Worm (Caenorhabditis elegans) whole organism, late embryonic: ENCODE measurements around the gene C10A4.4.

Experiments used
- C08G9.2 ChIP-seq: sonication (generic microtip); optimal IDR thresholded peaks from 2 replicates; lab custom pipeline; 2016; ENCODE audit warnings: mild to moderate bottlenecking, missing genetic modification characterization, moderate library complexity, missing compliant biosample characterization
- F13H6.1 ChIP-seq: sonication (generic microtip); optimal IDR thresholded peaks from 2 replicates; lab custom pipeline; 2016; ENCODE audit warnings: missing genetic modification characterization, missing compliant biosample characterization
- K09A11.1 ChIP-seq: sonication (generic microtip); optimal IDR thresholded peaks from 2 replicates; lab custom pipeline; 2017; ENCODE audit warnings: antibody characterized with exemption, mild to moderate bottlenecking, missing genetic modification characterization, missing compliant biosample characterization; ENCODE audit not compliant: insufficient read depth
- ama-1 ChIP-seq: fragments of 150-350 bp; optimal IDR thresholded peaks from 2 replicates; lab custom pipeline; 2014
- ceh-14 ChIP-seq: sonication (generic microtip); optimal IDR thresholded peaks from 2 replicates; lab custom pipeline; 2016; ENCODE audit warnings: missing genotype, missing genetic modification characterization, missing compliant biosample characterization
- ceh-18 ChIP-seq: sonication (generic microtip); optimal IDR thresholded peaks from 2 replicates; lab custom pipeline; 2016; ENCODE audit warnings: missing genetic modification characterization, missing compliant biosample characterization
- ceh-22 ChIP-seq: sonication (generic microtip); optimal IDR thresholded peaks from 2 replicates; lab custom pipeline; 2017; ENCODE audit warnings: missing biosample characterization, missing genetic modification characterization
- ceh-31 ChIP-seq: sonication (generic microtip); optimal IDR thresholded peaks from 2 replicates; lab custom pipeline; 2016; ENCODE audit warnings: missing genetic modification characterization, missing compliant biosample characterization
- che-1 ChIP-seq: sonication (generic microtip); optimal IDR thresholded peaks from 2 replicates; lab custom pipeline; 2016; ENCODE audit warnings: mild to moderate bottlenecking, missing genetic modification characterization, missing compliant biosample characterization
- dmd-4 ChIP-seq: sonication (generic microtip); optimal IDR thresholded peaks from 2 replicates; lab custom pipeline; 2016; ENCODE audit warnings: borderline replicate concordance, missing genetic modification characterization, missing compliant biosample characterization
- dve-1 ChIP-seq: sonication (generic microtip); optimal IDR thresholded peaks from 2 replicates; lab custom pipeline; 2017; ENCODE audit warnings: antibody characterized with exemption, mild to moderate bottlenecking, missing genetic modification characterization, missing compliant biosample characterization
- elt-4 ChIP-seq: sonication (generic microtip); optimal IDR thresholded peaks from 2 replicates; lab custom pipeline; 2016; ENCODE audit warnings: missing genetic modification characterization, missing compliant biosample characterization
- ets-4 ChIP-seq: sonication (generic microtip); optimal IDR thresholded peaks from 2 replicates; lab custom pipeline; 2016; ENCODE audit warnings: missing genetic modification characterization, missing compliant biosample characterization
- fax-1 ChIP-seq: sonication (generic microtip); optimal IDR thresholded peaks from 2 replicates; lab custom pipeline; 2016; ENCODE audit warnings: missing genotype, missing genetic modification characterization, missing compliant biosample characterization
- fkh-10 ChIP-seq: fragments of 150-350 bp; optimal IDR thresholded peaks from 2 replicates; lab custom pipeline; 2014; ENCODE audit warnings: missing biosample characterization, missing genetic modification reagents, missing genetic modification characterization
- fkh-6 ChIP-seq: sonication (generic microtip); optimal IDR thresholded peaks from 2 replicates; lab custom pipeline; 2016; ENCODE audit warnings: missing genetic modification characterization, missing compliant biosample characterization
- hlh-13 ChIP-seq: fragments of 200-800 bp; sonication (Bioruptor generic); optimal IDR thresholded peaks from 2 replicates; lab custom pipeline; 2018; ENCODE audit warnings: mild to moderate bottlenecking, missing genetic modification characterization, missing compliant biosample characterization
- hlh-15 ChIP-seq: sonication (generic microtip); optimal IDR thresholded peaks from 2 replicates; lab custom pipeline; 2016; ENCODE audit warnings: missing genetic modification characterization, missing compliant biosample characterization
- hlh-30 ChIP-seq: sonication (generic microtip); optimal IDR thresholded peaks from 2 replicates; lab custom pipeline; 2017; ENCODE audit warnings: antibody characterized with exemption, missing genetic modification characterization, missing compliant biosample characterization; ENCODE audit not compliant: insufficient read depth
- hlh-8 ChIP-seq: sonication (generic microtip); optimal IDR thresholded peaks from 2 replicates; lab custom pipeline; 2016; ENCODE audit warnings: missing genotype, missing genetic modification characterization, missing compliant biosample characterization
- lin-11 ChIP-seq: fragments of 200-800 bp; sonication (Bioruptor generic); optimal IDR thresholded peaks from 2 replicates; lab custom pipeline; 2018; ENCODE audit warnings: mild to moderate bottlenecking, missing genetic modification characterization, missing compliant biosample characterization
- mec-3 ChIP-seq: sonication (generic microtip); optimal IDR thresholded peaks from 2 replicates; lab custom pipeline; 2016; ENCODE audit warnings: borderline replicate concordance, missing genetic modification characterization, missing compliant biosample characterization
- nfya-1 ChIP-seq: sonication (generic microtip); optimal IDR thresholded peaks from 2 replicates; lab custom pipeline; 2017; ENCODE audit warnings: missing genetic modification characterization, mild to moderate bottlenecking, missing compliant biosample characterization, antibody characterized with exemption, moderate library complexity
- nhr-232 ChIP-seq: sonication (generic microtip); optimal IDR thresholded peaks from 2 replicates; lab custom pipeline; 2016; ENCODE audit warnings: missing genetic modification characterization, missing compliant biosample characterization
- odd-2 ChIP-seq: sonication (generic microtip); optimal IDR thresholded peaks from 2 replicates; lab custom pipeline; 2017; ENCODE audit warnings: antibody characterized with exemption, mild to moderate bottlenecking, missing genetic modification characterization, missing compliant biosample characterization
- pag-3 ChIP-seq: sonication (generic microtip); optimal IDR thresholded peaks from 2 replicates; lab custom pipeline; 2016; ENCODE audit warnings: missing compliant biosample characterization, missing genetic modification characterization, borderline replicate concordance
- pax-1 ChIP-seq: fragments of 150-350 bp; optimal IDR thresholded peaks from 2 replicates; lab custom pipeline; 2014; ENCODE audit warnings: missing biosample characterization, missing genetic modification characterization
- pha-2 ChIP-seq: sonication (generic microtip); optimal IDR thresholded peaks from 2 replicates; lab custom pipeline; 2017; ENCODE audit warnings: mild to moderate bottlenecking, missing genetic modification characterization, missing compliant biosample characterization
- pqm-1 ChIP-seq: sonication (generic microtip); optimal IDR thresholded peaks from 2 replicates; lab custom pipeline; 2016; ENCODE audit warnings: missing genetic modification characterization, missing compliant biosample characterization
- ref-2 ChIP-seq: sonication (generic microtip); optimal IDR thresholded peaks from 2 replicates; lab custom pipeline; 2016; ENCODE audit warnings: missing genetic modification characterization, missing compliant biosample characterization
- sdc-2 ChIP-seq: sonication (generic microtip); optimal IDR thresholded peaks from 2 replicates; lab custom pipeline; 2016; ENCODE audit warnings: missing genotype, missing genetic modification characterization, missing compliant biosample characterization
- sox-4 ChIP-seq: sonication (generic microtip); optimal IDR thresholded peaks from 2 replicates; lab custom pipeline; 2017; ENCODE audit warnings: mild to moderate bottlenecking, missing genetic modification characterization, inconsistent platforms, missing compliant biosample characterization
- tbx-2 ChIP-seq: sonication (generic microtip); optimal IDR thresholded peaks from 2 replicates; lab custom pipeline; 2016; ENCODE audit warnings: missing genetic modification characterization, missing compliant biosample characterization
- tbx-7 ChIP-seq: sonication (generic microtip); optimal IDR thresholded peaks from 2 replicates; lab custom pipeline; 2016; ENCODE audit warnings: missing genotype, missing genetic modification characterization, missing compliant biosample characterization
- ttx-3 ChIP-seq: sonication (generic microtip); optimal IDR thresholded peaks from 2 replicates; lab custom pipeline; 2016; ENCODE audit warnings: missing genetic modification reagents, missing genetic modification characterization, missing compliant biosample characterization
- unc-55 ChIP-seq: sonication (generic microtip); optimal IDR thresholded peaks from 2 replicates; lab custom pipeline; 2017; ENCODE audit warnings: missing biosample characterization, missing genetic modification reagents, missing genetic modification characterization
- unc-86 ChIP-seq: sonication (generic microtip); optimal IDR thresholded peaks from 2 replicates; lab custom pipeline; 2016; ENCODE audit warnings: missing genetic modification characterization, missing compliant biosample characterization
- zip-5 ChIP-seq: sonication (generic microtip); optimal IDR thresholded peaks from 2 replicates; lab custom pipeline; 2016; ENCODE audit warnings: missing genetic modification characterization, missing compliant biosample characterization
- ztf-16 ChIP-seq: sonication (generic microtip); optimal IDR thresholded peaks from 2 replicates; lab custom pipeline; 2017; ENCODE audit warnings: missing genetic modification characterization, missing compliant biosample characterization

The C10A4.4 gene

DNA sequence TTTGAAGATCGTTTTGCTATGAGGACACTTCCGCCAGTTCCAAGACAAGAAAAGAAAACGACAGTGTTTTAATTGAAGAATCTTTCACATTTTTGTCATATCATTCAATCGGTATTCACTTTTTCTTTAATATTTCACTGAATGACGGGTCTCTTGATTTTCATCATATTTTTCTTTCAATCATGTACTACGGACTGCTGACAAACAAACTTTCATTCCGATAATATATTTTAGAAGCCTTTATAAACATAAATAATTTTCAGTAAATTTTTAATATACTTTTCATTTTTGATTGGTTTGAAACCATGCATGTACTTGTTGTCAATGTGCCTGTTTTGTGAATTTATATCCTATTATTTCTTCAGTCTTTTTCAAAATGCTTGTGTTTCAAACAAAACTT, 32.4 kb downstream of the C10A4.4 start, which contains the start of gene clc-5:
TSS of gene clc-5 (plus strand) at position 301 of the 400 bp plus-strand sequence.
- TF ChIP-seq sox-4 (tag; lab: Kevin White, UChicago) (no peak), ttx-3 (no peak), lin-11 (tag; lab: Kevin White, UChicago) (no peak), nfya-1 (tag; lab: Kevin White, UChicago) (no peak), F13H6.1 (tag; lab: Kevin White, UChicago) (no peak), fkh-10 (no peak), ets-4 (tag; lab: Kevin White, UChicago) (no peak), hlh-13 (no peak), elt-4 (no peak), ceh-14 (tag; lab: Kevin White, UChicago) (no peak), pag-3 (tag; lab: Kevin White, UChicago) (no peak), sdc-2 (tag; lab: Kevin White, UChicago) (no peak), K09A11.1 (tag; lab: Kevin White, UChicago) (no peak), ztf-16 (tag; lab: Kevin White, UChicago) (no peak), ref-2 (no peak), tbx-2 (tag; lab: Kevin White, UChicago) (no peak), pha-2 (tag; lab: Kevin White, UChicago) (no peak), ama-1 (lab: Kevin White, UChicago) (no peak), tbx-7 (tag; lab: Kevin White, UChicago) (no peak), dve-1 (tag; lab: Kevin White, UChicago) (no peak)

DNA sequence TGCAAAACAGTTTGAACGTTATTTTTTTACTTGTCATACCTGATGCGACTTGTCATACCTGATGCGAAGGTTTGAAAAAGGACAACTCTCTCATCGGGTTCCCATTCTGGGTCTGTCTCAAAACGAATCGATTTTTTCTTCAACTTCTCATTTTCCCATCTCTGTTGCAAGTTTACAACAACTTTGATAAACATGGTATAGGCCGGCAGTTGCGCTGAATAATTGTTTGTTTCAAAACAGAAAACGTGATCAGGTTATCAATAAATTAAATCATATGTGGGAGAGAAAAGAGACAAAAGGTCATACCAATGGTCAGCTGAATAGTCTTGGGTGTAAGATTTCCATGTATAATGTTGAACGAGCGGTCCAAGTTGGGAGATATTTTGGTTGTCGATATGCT, 36.0 kb downstream of the C10A4.4 start:
- TF ChIP-seq unc-86 (tag; lab: Kevin White, UChicago) (no peak), hlh-15 (no peak), F13H6.1 (tag; lab: Kevin White, UChicago) (no peak), ceh-22 (tag; lab: Kevin White, UChicago) (no peak), unc-55 (no peak), ref-2 (no peak), dmd-4 (tag; lab: Kevin White, UChicago) (no peak), pqm-1 (tag; lab: Kevin White, UChicago) (no peak), dve-1 (tag; lab: Kevin White, UChicago) (no peak), fkh-6 (no peak), hlh-8 (tag; lab: Kevin White, UChicago) (no peak)

DNA sequence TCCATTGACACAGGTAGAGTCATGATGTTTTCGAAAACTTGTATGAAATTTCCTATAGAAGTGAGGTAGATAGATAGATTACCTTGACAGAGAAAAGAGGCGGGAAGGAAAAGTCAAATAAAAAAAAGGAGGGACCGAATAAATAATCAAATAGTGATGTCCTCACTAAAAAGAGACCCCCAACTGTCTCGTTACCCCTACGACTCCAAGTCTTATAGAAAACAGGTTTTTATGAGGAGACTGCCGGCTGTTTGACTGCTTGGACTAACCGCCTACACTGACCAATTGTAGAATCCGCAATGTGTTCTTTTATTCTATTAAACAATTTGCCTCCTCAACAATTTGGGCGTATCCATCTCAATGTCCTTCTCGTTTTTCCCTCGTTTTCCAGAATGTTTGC, 37.1 kb downstream of the C10A4.4 start, which contains the start of gene C01C10.2:
TSS of gene C01C10.2 (minus strand) at position 170 of the 400 bp plus-strand sequence.
- no peak for TF ChIP-seq pax-1 (tag; lab: Kevin White, UChicago)
- TF ChIP-seq ref-2 = no peak
- no peak for TF ChIP-seq hlh-30 (tag; lab: Kevin White, UChicago)
- no peak for TF ChIP-seq dve-1 (tag; lab: Kevin White, UChicago)
- TF ChIP-seq nfya-1 (tag; lab: Kevin White, UChicago) = no peak
- TF ChIP-seq ceh-31 (tag; lab: Kevin White, UChicago) = no peak
- TF ChIP-seq sox-4 (tag; lab: Kevin White, UChicago) = no peak
- TF ChIP-seq fkh-6 = no peak
- TF ChIP-seq dmd-4 (tag; lab: Kevin White, UChicago) = no peak
- no peak for TF ChIP-seq che-1 (tag; lab: Kevin White, UChicago)
- TF ChIP-seq C08G9.2 (tag; lab: Kevin White, UChicago) = no peak
- no peak for TF ChIP-seq odd-2
- no peak for TF ChIP-seq zip-5 (tag; lab: Kevin White, UChicago)
- TF ChIP-seq fkh-10 = no peak
- no peak for TF ChIP-seq pha-2 (tag; lab: Kevin White, UChicago)
- TF ChIP-seq nhr-232 (tag; lab: Kevin White, UChicago) = no peak
- no peak for TF ChIP-seq fax-1 (tag; lab: Kevin White, UChicago)
- no peak for TF ChIP-seq mec-3 (tag; lab: Kevin White, UChicago)
- no peak for TF ChIP-seq ceh-18 (tag; lab: Kevin White, UChicago)
- TF ChIP-seq hlh-8 (tag; lab: Kevin White, UChicago) = no peak
